Worm (Caenorhabditis elegans) whole organism, L1 larva: Measurements from ENCODE around the gene nhr-108.

Source experiments
- Y116A8C.19 ChIP-seq: sonication (generic microtip); optimal IDR thresholded peaks from 2 replicates; lab custom pipeline; 2016; ENCODE audit warnings: missing compliant biosample characterization, missing genetic modification characterization, borderline replicate concordance
- fkh-10 ChIP-seq: sonication (generic microtip); optimal IDR thresholded peaks from 2 replicates; lab custom pipeline; 2017; ENCODE audit warnings: missing biosample characterization, missing genetic modification reagents, missing genetic modification characterization
- lsy-2 ChIP-seq, 2 experiments: fragments of 150-350 bp; optimal IDR thresholded peaks; 2 replicates each; lab custom pipeline; 2014; ENCODE audit warnings: missing biosample characterization in 2 of 2, missing genetic modification characterization in 2 of 2
- nhr-11 ChIP-seq: fragments of 150-350 bp; optimal IDR thresholded peaks from 2 replicates; lab custom pipeline; 2014; ENCODE audit warnings: missing biosample characterization, missing genetic modification characterization
- nhr-76 ChIP-seq: sonication (generic microtip); optimal IDR thresholded peaks from 2 replicates; lab custom pipeline; 2017; ENCODE audit warnings: missing biosample characterization, missing genetic modification characterization

DNA sequence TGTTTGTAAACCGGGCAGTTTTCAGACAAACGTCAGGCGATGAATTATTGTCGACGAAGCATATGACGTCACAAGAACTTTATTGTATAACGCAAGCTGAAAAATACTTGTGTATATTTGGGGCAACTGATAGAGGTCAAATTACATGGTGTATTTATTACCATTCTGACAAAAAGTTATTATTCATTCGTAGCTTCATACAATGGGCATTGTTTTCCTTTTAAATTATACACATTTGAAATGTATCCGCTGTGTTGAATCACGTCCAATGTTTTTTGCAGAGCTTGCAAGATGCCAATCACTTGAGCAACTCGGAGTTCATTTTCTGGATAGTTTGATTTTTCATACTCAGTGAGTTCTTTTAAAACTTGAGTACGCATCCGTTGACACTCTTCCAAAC lies 1.3 kb downstream of the nhr-108 start, which contains the start of gene F35E8.13:
- TF ChIP-seq nhr-76 (no peak), Y116A8C.19 (tag; lab: Kevin White, UChicago) (no peak), fkh-10 (GFP tag; lab: Kevin White, UChicago) (no peak), nhr-11 (tag; lab: Kevin White, UChicago) (no peak), lsy-2 (tag; optimal IDR thresholded peaks at IDR 0.05; lab: Kevin White, UChicago) (no peak)
